Worm (Caenorhabditis elegans) whole organism, mixed stage, embryonic: Measurements from ENCODE around the gene Y50D4B.1.

Experiments used
- M03D4.4 ChIP-seq: sonication (generic microtip); optimal IDR thresholded peaks from 2 replicates; lab custom pipeline; 2017; ENCODE audit warnings: mild to moderate bottlenecking, missing genetic modification characterization, missing compliant biosample characterization
- bed-3 ChIP-seq: fragments of 200-800 bp; sonication (Bioruptor generic); optimal IDR thresholded peaks from 3 replicates; lab custom pipeline; 2018; ENCODE audit warnings: mild to moderate bottlenecking, missing genetic modification characterization, moderate library complexity, missing compliant biosample characterization
- blmp-1 ChIP-seq: fragments of 150-350 bp; optimal IDR thresholded peaks from 2 replicates; lab custom pipeline; 2014; ENCODE audit warnings: missing biosample characterization, missing genetic modification characterization
- ceh-39 ChIP-seq: fragments of 150-350 bp; optimal IDR thresholded peaks from 2 replicates; lab custom pipeline; 2014; ENCODE audit warnings: missing biosample characterization, missing genetic modification characterization
- ceh-43 ChIP-seq: fragments of 200-800 bp; sonication (Bioruptor generic); optimal IDR thresholded peaks from 2 replicates; lab custom pipeline; 2018; ENCODE audit warnings: mild to moderate bottlenecking, missing genetic modification characterization, moderate library complexity, missing compliant biosample characterization
- ceh-83 ChIP-seq: fragments of 200-800 bp; sonication (Bioruptor generic); optimal IDR thresholded peaks from 2 replicates; lab custom pipeline; 2018; ENCODE audit warnings: mild to moderate bottlenecking, missing genetic modification characterization, missing compliant biosample characterization
- ces-1 ChIP-seq: fragments of 150-350 bp; optimal IDR thresholded peaks from 2 replicates; lab custom pipeline; 2014; ENCODE audit warnings: missing biosample characterization, missing genetic modification reagents, missing genetic modification characterization
- cnd-1 ChIP-seq: fragments of 200-800 bp; sonication (Bioruptor generic); optimal IDR thresholded peaks from 2 replicates; lab custom pipeline; 2018; ENCODE audit warnings: mild to moderate bottlenecking, missing genetic modification characterization, missing compliant biosample characterization
- drap-1 ChIP-seq: fragments of 200-800 bp; sonication (Bioruptor generic); optimal IDR thresholded peaks from 3 replicates; lab custom pipeline; 2018; ENCODE audit warnings: mild to moderate bottlenecking, missing genetic modification characterization, missing compliant biosample characterization
- elt-1 ChIP-seq: sonication (generic microtip); optimal IDR thresholded peaks from 2 replicates; lab custom pipeline; 2017; ENCODE audit warnings: missing genetic modification characterization, mild to moderate bottlenecking, missing compliant biosample characterization, antibody characterized with exemption, moderate library complexity, borderline replicate concordance; ENCODE audit not compliant: insufficient read depth
- flh-1 ChIP-seq: fragments of 200-800 bp; sonication (Bioruptor generic); optimal IDR thresholded peaks from 2 replicates; lab custom pipeline; 2018; ENCODE audit warnings: mild to moderate bottlenecking, missing genetic modification characterization, moderate library complexity, missing compliant biosample characterization
- ham-2 ChIP-seq: fragments of 200-800 bp; sonication (Bioruptor generic); optimal IDR thresholded peaks from 2 replicates; lab custom pipeline; 2018; ENCODE audit warnings: mild to moderate bottlenecking, missing genetic modification characterization, missing compliant biosample characterization
- hlh-1 ChIP-seq: fragments of 150-350 bp; optimal IDR thresholded peaks from 2 replicates; lab custom pipeline; 2014; ENCODE audit warnings: missing biosample characterization, missing genetic modification reagents, missing genetic modification characterization
- lin-13 ChIP-seq: fragments of 150-350 bp; optimal IDR thresholded peaks from 2 replicates; lab custom pipeline; 2014; ENCODE audit warnings: missing biosample characterization, missing genetic modification characterization
- lin-32 ChIP-seq: fragments of 200-800 bp; sonication (Bioruptor generic); optimal IDR thresholded peaks from 2 replicates; lab custom pipeline; 2018; ENCODE audit warnings: mild to moderate bottlenecking, missing genetic modification characterization, missing compliant biosample characterization
- mab-5 ChIP-seq: fragments of 150-350 bp; optimal IDR thresholded peaks from 2 replicates; lab custom pipeline; 2014; ENCODE audit warnings: missing biosample characterization, missing genetic modification characterization
- mls-2 ChIP-seq: sonication (generic microtip); optimal IDR thresholded peaks from 2 replicates; lab custom pipeline; 2016; ENCODE audit warnings: mild to moderate bottlenecking, missing genetic modification characterization, moderate library complexity, missing compliant biosample characterization
- nhr-2 ChIP-seq: fragments of 150-350 bp; optimal IDR thresholded peaks from 2 replicates; lab custom pipeline; 2014; ENCODE audit warnings: missing biosample characterization, missing genetic modification characterization
- nhr-28 ChIP-seq: fragments of 150-350 bp; optimal IDR thresholded peaks from 2 replicates; lab custom pipeline; 2014; ENCODE audit warnings: missing biosample characterization, missing genetic modification characterization
- pha-4 ChIP-seq: fragments of 150-350 bp; optimal IDR thresholded peaks from 2 replicates; lab custom pipeline; 2018; ENCODE audit warnings: missing biosample characterization, missing genetic modification reagents, missing genetic modification characterization
- sem-2 ChIP-seq: fragments of 200-800 bp; sonication (Bioruptor generic); optimal IDR thresholded peaks from 2 replicates; lab custom pipeline; 2018; ENCODE audit warnings: mild to moderate bottlenecking, missing genetic modification characterization, missing compliant biosample characterization
- unc-120 ChIP-seq: sonication (generic microtip); optimal IDR thresholded peaks from 2 replicates; lab custom pipeline; 2017; ENCODE audit warnings: missing genetic modification characterization, missing compliant biosample characterization; ENCODE audit not compliant: poor library complexity, severe bottlenecking
- unc-62 ChIP-seq: fragments of 150-350 bp; optimal IDR thresholded peaks from 2 replicates; lab custom pipeline; 2014; ENCODE audit warnings: missing biosample characterization, missing genetic modification reagents, missing genetic modification characterization
- zip-8 ChIP-seq: fragments of 150-350 bp; optimal IDR thresholded peaks from 2 replicates; lab custom pipeline; 2014; ENCODE audit warnings: missing biosample characterization, missing genetic modification characterization
- ztf-11 ChIP-seq: fragments of 150-350 bp; optimal IDR thresholded peaks from 2 replicates; lab custom pipeline; 2014; ENCODE audit warnings: missing biosample characterization, missing genetic modification characterization

Y50D4B.1 gene

DNA sequence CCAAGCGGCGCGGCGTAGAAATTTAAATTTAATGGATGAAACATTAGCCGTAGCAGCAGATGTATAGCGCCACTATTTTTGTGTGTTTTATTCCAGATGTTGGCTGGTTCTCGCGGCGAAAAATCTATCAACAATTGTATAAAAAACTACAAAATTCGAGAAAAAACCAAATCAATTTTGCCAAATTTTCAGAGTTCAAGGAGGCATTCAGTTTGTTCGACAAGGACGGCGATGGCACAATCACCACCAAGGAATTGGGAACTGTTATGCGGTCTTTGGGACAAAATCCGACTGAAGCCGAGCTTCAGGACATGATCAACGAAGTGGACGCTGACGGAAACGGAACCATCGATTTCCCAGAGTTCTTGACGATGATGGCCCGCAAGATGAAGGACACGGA is 43.7 kb downstream of the Y50D4B.1 start:
- TF ChIP-seq elt-1 (tag; lab: Kevin White, UChicago), result no peak
- no peak for TF ChIP-seq bed-3
- TF ChIP-seq cnd-1, result no peak
- no peak for TF ChIP-seq ceh-39
- TF ChIP-seq nhr-2 (tag; lab: Kevin White, UChicago), result no peak
- no peak for TF ChIP-seq flh-1 (GFP tag; lab: Kevin White, UChicago)
- no peak for TF ChIP-seq ztf-11 (tag; lab: Kevin White, UChicago)
- TF ChIP-seq ces-1 (GFP tag; lab: Kevin White, UChicago), result no peak
- no peak for TF ChIP-seq lin-13 (tag; lab: Kevin White, UChicago)
- TF ChIP-seq zip-8, result no peak

DNA sequence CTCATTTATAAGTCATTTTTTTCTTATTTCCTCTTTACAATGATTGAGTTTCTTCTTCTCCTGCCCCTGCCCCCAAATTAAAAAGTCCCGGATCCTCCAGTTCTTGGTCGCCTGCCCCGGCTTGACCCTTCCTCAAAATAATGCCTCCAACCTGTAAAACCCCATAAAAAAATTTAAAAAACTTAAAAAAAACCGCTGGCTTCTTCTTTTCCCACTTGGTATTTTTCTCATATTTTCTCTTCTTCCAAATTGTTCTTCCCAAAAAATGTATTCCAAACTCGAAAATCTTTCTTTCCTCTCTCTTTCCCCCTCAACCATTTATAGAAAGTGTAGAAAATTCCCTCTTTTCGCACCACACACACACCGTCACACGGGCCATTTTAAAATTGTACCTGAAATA is 44.7 kb downstream of the Y50D4B.1 start:
- TF ChIP-seq mls-2 (tag; lab: Kevin White, UChicago) (no peak), zip-8 (no peak), M03D4.4 (tag; lab: Kevin White, UChicago) (no peak), elt-1 (tag; lab: Kevin White, UChicago) (no peak), mab-5 (tag; lab: Kevin White, UChicago) (no peak), ham-2 (no peak), lin-32 (GFP tag; lab: Kevin White, UChicago) (no peak), unc-62 (no peak), cnd-1 (no peak), pha-4 (no peak), drap-1 (GFP tag; lab: Kevin White, UChicago) (no peak), hlh-1 (tag; lab: Kevin White, UChicago) (no peak), ceh-43 (GFP tag; lab: Kevin White, UChicago) (no peak), ceh-83 (GFP tag; lab: Kevin White, UChicago) (no peak)

DNA sequence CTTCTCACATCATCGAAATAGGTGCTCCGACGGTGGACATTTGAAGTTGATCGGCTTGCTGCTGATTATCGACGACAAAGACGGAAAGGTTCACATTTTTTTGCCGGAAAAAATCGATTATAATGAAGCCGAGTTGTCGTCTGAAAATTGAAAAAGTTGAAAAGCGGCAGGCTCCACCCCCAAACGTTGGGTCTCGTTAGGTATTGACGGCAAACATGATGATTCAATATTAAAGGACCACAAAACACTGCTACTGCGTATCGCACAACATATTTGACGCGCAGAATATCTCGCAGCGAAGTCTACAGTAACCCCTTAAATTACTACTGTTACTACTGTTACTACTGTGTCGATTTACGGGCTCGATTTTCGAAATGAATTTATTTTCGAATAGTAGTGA is 45.5 kb downstream of the Y50D4B.1 start:
- no peak for TF ChIP-seq ztf-11 (tag; lab: Kevin White, UChicago)
- TF ChIP-seq nhr-28 (tag; lab: Kevin White, UChicago), result no peak
- no peak for TF ChIP-seq unc-62
- no peak for TF ChIP-seq blmp-1 (tag; lab: Kevin White, UChicago)
- TF ChIP-seq sem-2 (GFP tag; lab: Kevin White, UChicago), result no peak
- no peak for TF ChIP-seq hlh-1 (tag; lab: Kevin White, UChicago)
- TF ChIP-seq, all 35 proteins: peak for 0

DNA sequence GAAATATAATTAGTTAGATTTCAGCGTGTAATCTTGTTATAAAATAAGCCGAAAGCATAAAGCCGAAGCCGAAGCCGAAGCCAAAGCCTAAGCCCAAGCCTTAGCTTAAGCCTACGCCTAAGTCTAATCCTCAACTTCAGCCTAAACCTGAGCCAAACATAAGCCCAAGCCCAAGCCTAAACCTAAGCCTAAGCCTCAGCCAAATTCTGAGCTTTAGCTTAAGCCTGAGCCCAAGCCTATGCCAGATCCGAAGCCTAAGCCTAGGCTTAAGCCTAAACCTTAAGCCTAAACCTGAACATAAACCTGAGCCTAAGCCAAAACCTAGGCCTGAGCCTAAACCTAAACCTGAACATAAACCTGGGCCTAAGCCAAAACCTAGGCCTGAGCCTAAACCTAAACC is 48.0 kb downstream of the Y50D4B.1 start:
- no peak for TF ChIP-seq flh-1 (GFP tag; lab: Kevin White, UChicago)

DNA sequence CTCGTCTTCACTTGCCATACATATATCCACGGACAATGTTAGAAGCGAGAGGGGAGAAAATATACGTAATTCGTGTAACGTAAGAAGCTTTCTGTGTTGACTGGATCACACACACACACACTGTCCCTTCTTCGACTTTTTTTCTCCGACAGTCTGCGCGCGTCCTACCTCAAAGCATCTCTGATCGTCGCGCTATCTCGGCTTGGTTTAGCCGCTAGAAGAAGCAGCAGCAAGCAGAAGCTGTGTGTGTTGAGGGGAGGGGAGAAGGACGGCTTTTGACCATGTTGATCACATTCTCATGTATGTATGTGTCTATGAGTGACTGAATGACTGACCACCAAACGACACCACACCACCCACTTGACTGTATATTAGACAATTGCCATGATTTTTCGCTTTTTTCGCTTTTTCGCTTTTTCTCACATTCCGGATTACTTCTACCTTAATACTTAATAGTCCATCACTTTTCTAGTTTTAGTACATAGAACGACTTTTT is 51.5 kb downstream of the Y50D4B.1 start, which contains the start of gene T21H3.5:
Gene T21H3.5 (minus strand): TSS at position 98 of the 496 bp plus-strand sequence.
- no peak for TF ChIP-seq ceh-39
- TF ChIP-seq ham-2, result peak; percentile 87
- TF ChIP-seq M03D4.4 (tag; lab: Kevin White, UChicago), result no peak

DNA sequence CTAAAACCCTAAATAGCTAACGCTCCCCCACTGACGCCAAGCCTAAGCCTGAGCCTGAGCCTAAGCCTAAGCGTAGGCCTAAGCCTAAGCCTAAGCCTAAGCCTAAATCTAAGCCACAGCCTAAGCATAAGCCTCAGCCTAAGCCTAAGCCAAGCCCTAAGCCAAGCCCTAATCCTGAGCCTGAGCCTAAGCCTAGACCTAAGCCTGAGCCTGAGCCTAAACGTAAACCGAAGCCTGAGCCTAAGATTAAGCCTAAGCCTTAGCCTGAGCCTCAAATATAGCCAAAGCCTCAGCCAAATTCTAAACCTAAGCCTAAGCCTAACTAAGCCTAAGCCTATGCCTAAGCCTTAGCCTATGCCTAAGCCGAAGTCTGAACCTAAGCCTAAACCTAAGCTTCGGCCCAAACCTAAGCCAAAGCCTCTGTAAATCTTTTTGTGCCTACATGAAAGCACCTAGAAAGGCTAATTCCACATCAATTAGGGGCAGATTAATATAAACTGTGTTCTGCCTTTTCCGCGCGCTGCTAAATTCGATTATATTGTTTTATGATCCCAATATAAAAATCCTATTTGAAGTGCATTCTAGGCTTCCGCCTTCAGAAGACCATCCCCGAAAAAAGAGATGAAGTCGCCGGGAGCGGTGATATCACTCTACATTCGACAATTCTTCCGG is 52.5 kb downstream of the Y50D4B.1 start, which contains the start of gene ptr-16:
Gene ptr-16 (plus strand): TSS at position 622 of the 672 bp plus-strand sequence.
- TF ChIP-seq ceh-83 (GFP tag; lab: Kevin White, UChicago), result peak; percentile 24
- no peak for TF ChIP-seq bed-3

DNA sequence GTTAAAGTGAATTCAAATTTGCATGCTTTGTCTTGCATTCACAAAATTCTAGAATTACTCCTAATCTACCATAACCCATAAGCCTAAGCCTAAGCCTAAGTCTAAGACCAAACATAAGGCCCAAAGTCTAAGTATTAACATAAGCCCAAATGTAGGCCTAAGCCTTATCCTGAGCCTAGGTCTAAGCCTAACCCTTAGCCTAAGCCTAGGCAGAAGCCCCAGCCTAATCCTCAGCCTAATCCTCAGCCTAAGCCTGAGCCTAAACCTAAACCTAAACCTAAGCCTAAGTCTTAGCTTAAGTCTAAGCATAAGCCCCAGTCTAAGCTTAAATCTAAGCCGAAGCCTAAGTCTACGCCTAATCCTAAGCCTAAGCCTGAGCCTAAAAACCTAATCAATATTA is 57.8 kb downstream of the Y50D4B.1 start:
- TF ChIP-seq pha-4 (no peak), zip-8 (no peak), sem-2 (GFP tag; lab: Kevin White, UChicago) (no peak), unc-120 (no peak), lin-13 (tag; lab: Kevin White, UChicago) (no peak)
- TF ChIP-seq, all 35 proteins: peak for 0
